Worm (Caenorhabditis elegans) whole organism, L4 larva: ENCODE results near the gene C02F5.5.

Experiments
- D1046.2 ChIP-seq: fragments of 200-800 bp; sonication (Bioruptor generic); IDR thresholded peaks from 2 replicates; pipeline ENCODE4 v1.3.6; 2022; ENCODE audit warnings: missing genetic modification characterization, missing compliant biosample characterization
- F37D6.2 ChIP-seq: sonication (generic microtip); optimal IDR thresholded peaks from 2 replicates; lab custom pipeline; 2016; ENCODE audit warnings: mild to moderate bottlenecking, missing genetic modification characterization, missing compliant biosample characterization
- F44E2.7 ChIP-seq: fragments of 200-800 bp; sonication (Bioruptor generic); IDR thresholded peaks from 2 replicates; pipeline ENCODE4 v2.1.2; 2022; ENCODE audit warnings: missing genetic modification characterization, missing compliant biosample characterization
- F49E8.2 ChIP-seq: sonication (generic microtip); optimal IDR thresholded peaks from 2 replicates; lab custom pipeline; 2016; ENCODE audit warnings: missing compliant biosample characterization, mild to moderate bottlenecking, missing genetic modification characterization, borderline replicate concordance
- T26A8.4 ChIP-seq: fragments of 200-800 bp; sonication (Bioruptor generic); IDR thresholded peaks from 2 replicates; pipeline ENCODE4 v1.3.6; 2022; ENCODE audit warnings: missing genetic modification characterization, missing compliant biosample characterization
- Y105C5A.15 ChIP-seq: fragments of 200-800 bp; sonication (Bioruptor generic); IDR thresholded peaks from 2 replicates; pipeline ENCODE4 v1.3.6; 2022; ENCODE audit warnings: missing genetic modification characterization, missing compliant biosample characterization
- Y48G9A.11 ChIP-seq: fragments of 200-800 bp; sonication (Bioruptor generic); IDR thresholded peaks from 2 replicates; pipeline ENCODE4 v1.3.6; 2022; ENCODE audit warnings: missing genetic modification reagents, missing genetic modification characterization, missing compliant biosample characterization
- Y75B8A.6 ChIP-seq: fragments of 200-800 bp; sonication (Bioruptor generic); IDR thresholded peaks from 2 replicates; pipeline ENCODE4 v1.3.6; 2022; ENCODE audit warnings: missing genetic modification reagents, missing genetic modification characterization, missing compliant biosample characterization
- ZK337.2 ChIP-seq: fragments of 200-800 bp; sonication (Bioruptor generic); IDR thresholded peaks from 2 replicates; pipeline ENCODE4 v1.3.6; 2022; ENCODE audit warnings: missing genetic modification reagents, missing genetic modification characterization, missing compliant biosample characterization
- aly-2 ChIP-seq: sonication (generic microtip); optimal IDR thresholded peaks from 2 replicates; lab custom pipeline; 2018; ENCODE audit warnings: missing biosample characterization, missing genetic modification characterization
- ama-1 ChIP-seq: fragments of 150-350 bp; optimal IDR thresholded peaks from 2 replicates; lab custom pipeline; 2014; ENCODE audit warnings: inconsistent platforms, mixed read lengths
- arid-1 ChIP-seq: fragments of 200-800 bp; sonication (Bioruptor generic); conservative IDR thresholded peaks from 2 replicates; pipeline ENCODE4 v1.3.6; 2022; ENCODE audit warnings: missing genetic modification reagents, missing genetic modification characterization, missing compliant biosample characterization
- attf-4 ChIP-seq: sonication (generic microtip); optimal IDR thresholded peaks from 3 replicates; lab custom pipeline; 2017; ENCODE audit warnings: missing biosample characterization, missing genetic modification characterization
- ceh-32 ChIP-seq: sonication (generic microtip); optimal IDR thresholded peaks from 2 replicates; lab custom pipeline; 2016; ENCODE audit warnings: mild to moderate bottlenecking, missing genetic modification characterization, missing compliant biosample characterization; ENCODE audit not compliant: poor library complexity
- ctbp-1 ChIP-seq: fragments of 200-800 bp; sonication (Bioruptor generic); IDR thresholded peaks from 2 replicates; pipeline ENCODE4 v1.3.6; 2022; ENCODE audit warnings: missing genetic modification reagents, missing genetic modification characterization, missing compliant biosample characterization
- daf-16 ChIP-seq, 3 experiments: sonication (generic microtip); optimal IDR thresholded peaks; 2 replicates each; lab custom pipeline; 2016 to 2017; ENCODE audit warnings: missing genetic modification characterization in 3 of 3, missing genetic modification reagents in 3 of 3, mild to moderate bottlenecking in 2 of 3, missing compliant biosample characterization in 2 of 3, missing biosample characterization in 1 of 3, moderate library complexity in 1 of 3
- daf-8 ChIP-seq: fragments of 200-800 bp; sonication (Bioruptor generic); IDR thresholded peaks from 2 replicates; pipeline ENCODE4 v1.3.6; 2022; ENCODE audit warnings: missing genetic modification characterization, missing compliant biosample characterization
- dmd-6 ChIP-seq: fragments of 200-800 bp; sonication (Bioruptor generic); IDR thresholded peaks from 2 replicates; pipeline ENCODE4 v1.3.6; 2022; ENCODE audit warnings: missing genetic modification reagents, missing genetic modification characterization, missing compliant biosample characterization
- dpl-1 ChIP-seq: fragments of 150-350 bp; optimal IDR thresholded peaks from 2 replicates; lab custom pipeline; 2014; ENCODE audit warnings: missing biosample characterization, missing genetic modification reagents, missing genetic modification characterization
- egl-27 ChIP-seq: sonication (generic microtip); optimal IDR thresholded peaks from 3 replicates; lab custom pipeline; 2017; ENCODE audit warnings: missing biosample characterization, missing genetic modification reagents, missing genetic modification characterization
- fkh-10 ChIP-seq: fragments of 150-350 bp; optimal IDR thresholded peaks from 2 replicates; lab custom pipeline; 2014; ENCODE audit warnings: missing biosample characterization, missing genetic modification reagents, missing genetic modification characterization
- fos-1 ChIP-seq: fragments of 150-350 bp; optimal IDR thresholded peaks from 2 replicates; lab custom pipeline; 2014; ENCODE audit warnings: missing biosample characterization, missing genetic modification characterization
- gei-8 ChIP-seq: fragments of 200-800 bp; sonication (Bioruptor generic); optimal IDR thresholded peaks from 2 replicates; lab custom pipeline; 2018; ENCODE audit warnings: mild to moderate bottlenecking, missing genetic modification characterization, missing compliant biosample characterization
- hmg-1.1 ChIP-seq: fragments of 200-800 bp; sonication (Bioruptor generic); IDR thresholded peaks from 2 replicates; pipeline ENCODE4 v1.3.6; 2022; ENCODE audit warnings: missing genetic modification reagents, missing genetic modification characterization, missing compliant biosample characterization
- lim-7 ChIP-seq: fragments of 200-800 bp; sonication (Bioruptor generic); IDR thresholded peaks from 2 replicates; pipeline ENCODE4 v1.3.6; 2022; ENCODE audit warnings: missing genetic modification characterization, missing compliant biosample characterization
- lin-1 ChIP-seq: fragments of 200-800 bp; sonication (Bioruptor generic); IDR thresholded peaks from 2 replicates; pipeline ENCODE4 v1.3.6; 2022; ENCODE audit warnings: missing genetic modification reagents, missing genetic modification characterization, missing compliant biosample characterization
- lin-15B ChIP-seq: fragments of 150-350 bp; sonication (generic microtip); optimal IDR thresholded peaks from 3 replicates; lab custom pipeline; 2014; ENCODE audit warnings: missing biosample characterization, missing genetic modification characterization
- lin-38 ChIP-seq: fragments of 200-800 bp; sonication (Bioruptor generic); IDR thresholded peaks from 2 replicates; pipeline ENCODE4 v1.3.6; 2022; ENCODE audit warnings: missing genetic modification reagents, missing genetic modification characterization, missing compliant biosample characterization
- lsy-2 ChIP-seq, 2 experiments: fragments of 150-350 bp in 1 of 2; sonication (generic microtip) in 1 of 2; optimal IDR thresholded peaks; 2 replicates each; lab custom pipeline; 2014 to 2017; ENCODE audit warnings: missing biosample characterization in 2 of 2, missing genetic modification characterization in 2 of 2
- madf-9 ChIP-seq: fragments of 200-800 bp; sonication (Bioruptor generic); conservative IDR thresholded peaks from 2 replicates; pipeline ENCODE4 v1.3.6; 2022; ENCODE audit warnings: missing genetic modification reagents, missing genetic modification characterization, missing compliant biosample characterization
- mdl-1 ChIP-seq, 2 experiments: fragments of 150-350 bp in 1 of 2; sonication (generic microtip) in 1 of 2; optimal IDR thresholded peaks; 2 replicates each; lab custom pipeline; 2014 to 2017; ENCODE audit warnings: missing biosample characterization in 2 of 2, missing genetic modification characterization in 2 of 2
- mxl-2 ChIP-seq: fragments of 200-800 bp; sonication (Bioruptor generic); conservative IDR thresholded peaks from 2 replicates; pipeline ENCODE4 v1.3.6; 2022; ENCODE audit warnings: missing genetic modification reagents, missing genetic modification characterization, missing compliant biosample characterization
- nhr-10 ChIP-seq: fragments of 150-350 bp; optimal IDR thresholded peaks from 2 replicates; lab custom pipeline; 2014; ENCODE audit warnings: missing biosample characterization, missing genetic modification characterization
- nhr-11 ChIP-seq: fragments of 150-350 bp; optimal IDR thresholded peaks from 2 replicates; lab custom pipeline; 2014; ENCODE audit warnings: missing biosample characterization, missing genetic modification characterization
- nhr-28 ChIP-seq: fragments of 150-350 bp; optimal IDR thresholded peaks from 2 replicates; lab custom pipeline; 2014; ENCODE audit warnings: missing biosample characterization, missing genetic modification characterization
- nhr-42 ChIP-seq: fragments of 200-800 bp; sonication (Bioruptor generic); IDR thresholded peaks from 2 replicates; pipeline ENCODE4 v1.3.6; 2022; ENCODE audit warnings: missing genetic modification characterization, missing compliant biosample characterization
- php-3 ChIP-seq: fragments of 200-800 bp; sonication (Bioruptor generic); IDR thresholded peaks from 2 replicates; pipeline ENCODE4 v1.3.6; 2022; ENCODE audit warnings: missing genetic modification reagents, missing genetic modification characterization, missing compliant biosample characterization
- saeg-2 ChIP-seq: fragments of 200-800 bp; sonication (Bioruptor generic); IDR thresholded peaks from 2 replicates; pipeline ENCODE4 v1.3.6; 2022; ENCODE audit warnings: missing genetic modification reagents, missing genetic modification characterization, missing compliant biosample characterization
- set-16 ChIP-seq: fragments of 200-800 bp; sonication (Bioruptor generic); IDR thresholded peaks from 2 replicates; pipeline ENCODE4 v1.3.6; 2022; ENCODE audit warnings: missing genetic modification reagents, missing genetic modification characterization, missing compliant biosample characterization
- skn-1 ChIP-seq: fragments of 150-350 bp; optimal IDR thresholded peaks from 2 replicates; lab custom pipeline; 2014; ENCODE audit warnings: missing biosample characterization, missing genetic modification characterization
- snpc-4 ChIP-seq: fragments of 150-350 bp; optimal IDR thresholded peaks from 2 replicates; lab custom pipeline; 2014; ENCODE audit warnings: missing biosample characterization, missing genetic modification characterization
- unc-130 ChIP-seq: sonication (generic microtip); optimal IDR thresholded peaks from 2 replicates; lab custom pipeline; 2016; ENCODE audit warnings: missing genetic modification reagents, missing genetic modification characterization, missing compliant biosample characterization
- unc-62 ChIP-seq, 3 experiments: fragments of 150-350 bp in 1 of 3; sonication (generic microtip); optimal IDR thresholded peaks in 2 of 3; peaks in 1 of 3; 1 replicate in 1 of 3; 2 replicates in 2 of 3; lab custom pipeline; 2014 to 2017; ENCODE audit warnings: missing biosample characterization in 3 of 3, missing genetic modification characterization in 3 of 3, missing genetic modification reagents in 3 of 3, missing genotype in 1 of 3
- zfp-2 ChIP-seq: sonication (generic microtip); optimal IDR thresholded peaks from 2 replicates; lab custom pipeline; 2016; ENCODE audit warnings: mild to moderate bottlenecking, missing genetic modification characterization, missing compliant biosample characterization
- zip-11 ChIP-seq: fragments of 200-800 bp; sonication (Bioruptor generic); IDR thresholded peaks from 2 replicates; pipeline ENCODE4 v1.3.6; 2022; ENCODE audit warnings: missing genetic modification characterization, missing compliant biosample characterization
- ztf-11 ChIP-seq: fragments of 150-350 bp; optimal IDR thresholded peaks from 2 replicates; lab custom pipeline; 2014; ENCODE audit warnings: missing biosample characterization, missing genetic modification characterization

The C02F5.5 gene

ce11 chrIII:8227511-8227910, 8.5 kb upstream of the C02F5.5 start, which contains the start of gene fbxl-1 (continued):
- TF ChIP-seq daf-8 (GFP tag; lab: Robert Waterston, UW): no peak
- no peak for TF ChIP-seq F49E8.2 (tag; lab: Kevin White, UChicago)
- no peak for TF ChIP-seq attf-4 (tag; lab: Kevin White, UChicago)
- no peak for TF ChIP-seq lin-15B (tag; lab: Kevin White, UChicago)
- no peak for TF ChIP-seq D1046.2 (GFP tag; lab: Robert Waterston, UW)
- TF ChIP-seq snpc-4: no peak
- TF ChIP-seq nhr-28: peak; percentile 81
- peak; percentile 86 for TF ChIP-seq dmd-6
- TF ChIP-seq Y105C5A.15: no peak
- TF ChIP-seq lin-1 (GFP tag; lab: Robert Waterston, UW): 0 out of 2 replicates have a peak, but pooled peaks have one; percentile 35
- no peak for TF ChIP-seq ceh-32 (tag; lab: Kevin White, UChicago)
- peak; percentile 67 to 97 for TF ChIP-seq mdl-1 (tag; optimal IDR thresholded peaks at IDR 0.05; lab: Kevin White, UChicago)
- no peak for TF ChIP-seq zip-11
- peak; percentile 57; the same call in 1 of the 2 replicates for TF ChIP-seq madf-9 (GFP tag; lab: Robert Waterston, UW)
- no peak for TF ChIP-seq unc-130 (GFP tag; lab: Kevin White, UChicago)
- TF ChIP-seq fos-1 (tag; lab: Kevin White, UChicago): no peak
- no peak for TF ChIP-seq ztf-11 (tag; lab: Kevin White, UChicago)
- no peak for TF ChIP-seq saeg-2 (GFP tag; lab: Robert Waterston, UW)
- no peak for TF ChIP-seq F44E2.7 (GFP tag; lab: Robert Waterston, UW)

- TF ChIP-seq set-16 (GFP tag; lab: Robert Waterston, UW) (no peak), fos-1 (tag; lab: Kevin White, UChicago) (no peak), daf-16 (GFP tag; optimal IDR thresholded peaks at IDR 0.05; lab: Kevin White, UChicago) (no peak), daf-16 (tag; optimal IDR thresholded peaks at IDR 0.05; lab: Kevin White, UChicago) (no peak), unc-62 (GFP tag; optimal IDR thresholded peaks at IDR 0.05 in 1 of 2; lab: Kevin White, UChicago) (peak in 1 of 2 experiments; percentile 79), unc-62 (tag; optimal IDR thresholded peaks at IDR 0.05; lab: Kevin White, UChicago) (no peak), nhr-42 (GFP tag; lab: Robert Waterston, UW) (0 out of 2 replicates have a peak, but pooled peaks have one; percentile 50), php-3 (GFP tag; lab: Robert Waterston, UW) (no peak), ZK337.2 (GFP tag; lab: Robert Waterston, UW) (no peak), F44E2.7 (GFP tag; lab: Robert Waterston, UW) (no peak), F49E8.2 (tag; lab: Kevin White, UChicago) (no peak), Y48G9A.11 (GFP tag; lab: Robert Waterston, UW) (no peak), madf-9 (GFP tag; lab: Robert Waterston, UW) (no peak)
Measured at ce11 chrIII:8228916-8229315, 7.1 kb upstream of the C02F5.5 start.

DNA sequence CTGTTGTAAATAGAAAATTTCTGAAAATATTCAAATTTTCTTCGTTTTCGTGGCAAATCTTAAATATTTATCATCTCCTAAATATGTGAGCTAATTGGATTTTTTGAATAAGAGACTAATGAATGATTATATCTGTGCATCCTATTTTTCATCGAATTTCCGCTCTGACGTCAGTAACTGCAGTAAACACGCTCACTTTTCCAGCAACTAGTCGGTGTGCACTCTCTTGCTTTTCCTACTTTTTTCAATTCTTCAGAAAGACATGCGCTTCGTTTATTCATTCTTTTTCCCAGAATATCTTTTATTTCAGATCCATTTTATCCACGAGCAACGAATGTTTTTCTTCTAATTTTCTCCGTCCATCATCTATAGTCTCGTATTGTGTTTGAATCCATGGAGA, 6.5 kb upstream of the C02F5.5 start:
- TF ChIP-seq set-16 (GFP tag; lab: Robert Waterston, UW): no peak
- 0 out of 2 replicates have a peak, but pooled peaks have one; percentile 6 for TF ChIP-seq hmg-1.1 (GFP tag; lab: Robert Waterston, UW)
- no peak for TF ChIP-seq egl-27 (tag; lab: Kevin White, UChicago)
- TF ChIP-seq nhr-11 (tag; lab: Kevin White, UChicago): peak; percentile 27
- TF ChIP-seq aly-2: no peak
- no peak for TF ChIP-seq ama-1 (lab: Kevin White, UChicago)
- no peak for TF ChIP-seq lim-7 (GFP tag; lab: Robert Waterston, UW)
- TF ChIP-seq Y75B8A.6 (GFP tag; lab: Robert Waterston, UW): no peak
- TF ChIP-seq gei-8: no peak
- TF ChIP-seq ceh-32 (tag; lab: Kevin White, UChicago): no peak
- peak; percentile 11 for TF ChIP-seq F37D6.2 (tag; lab: Kevin White, UChicago)
- 0 out of 2 replicates have a peak, but pooled peaks have one; percentile 13 for TF ChIP-seq lin-38 (GFP tag; lab: Robert Waterston, UW)
- TF ChIP-seq nhr-10 (tag; lab: Kevin White, UChicago): no peak
- TF ChIP-seq madf-9 (GFP tag; lab: Robert Waterston, UW): no peak
- no peak for TF ChIP-seq arid-1 (GFP tag; lab: Robert Waterston, UW)
- no peak for TF ChIP-seq T26A8.4
- 0 out of 2 replicates have a peak, but pooled peaks have one; percentile 41 for TF ChIP-seq ctbp-1 (GFP tag; lab: Robert Waterston, UW)
- TF ChIP-seq mxl-2: no peak
- no peak for TF ChIP-seq skn-1
- no peak for TF ChIP-seq fkh-10
- TF ChIP-seq dpl-1 (GFP tag; lab: Kevin White, UChicago): no peak
- no peak for TF ChIP-seq zfp-2 (tag; lab: Kevin White, UChicago)
- peak in 1 of 2 experiments; percentile 15 for TF ChIP-seq lsy-2 (tag; optimal IDR thresholded peaks at IDR 0.05; lab: Kevin White, UChicago)
- no peak for TF ChIP-seq Y48G9A.11 (GFP tag; lab: Robert Waterston, UW)
